Worm (Caenorhabditis elegans): Measurements from ENCODE around the gene sta-2.

Gene sta-2

DNA sequence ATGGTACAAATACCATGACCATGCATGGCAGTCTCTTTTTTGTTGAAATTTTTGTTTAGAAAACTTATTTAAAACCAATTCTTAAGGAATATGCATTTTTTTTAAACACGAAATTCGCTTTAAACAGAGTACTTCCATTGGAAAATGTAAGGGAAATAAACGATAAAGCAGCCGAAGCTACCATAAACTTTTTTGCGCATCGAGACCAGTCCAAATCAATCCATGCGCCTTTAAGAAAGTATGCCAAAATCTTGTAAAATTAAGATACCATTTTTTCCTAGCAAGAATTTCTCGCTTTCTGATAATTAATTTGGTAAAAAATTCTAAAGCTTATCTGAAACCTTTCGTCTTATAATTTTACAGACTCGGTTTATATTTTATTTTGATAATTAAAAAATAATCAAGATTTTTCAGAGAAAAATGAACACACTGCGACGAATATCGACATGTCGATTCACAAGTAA, 48.3 kb upstream of the sta-2 start, which contains the start of gene ZK287.7:
ZK287.7 (plus strand) TSS at position 414 of the 464 bp plus-strand sequence.
- TF ChIP-seq nhr-12 (tag; optimal IDR thresholded peaks at IDR 0.05) (no peak), tbx-2 (tag; optimal IDR thresholded peaks at IDR 0.05) (no peak), unc-39 (tag; optimal IDR thresholded peaks at IDR 0.05) (no peak), fkh-10 (GFP tag; optimal IDR thresholded peaks at IDR 0.05) (no peak), fos-1 (tag; optimal IDR thresholded peaks at IDR 0.05) (no peak), ceh-16 (tag; optimal IDR thresholded peaks at IDR 0.05) (no peak), zag-1 (tag; optimal IDR thresholded peaks at IDR 0.05) (no peak), ZK546.5 (tag; optimal IDR thresholded peaks at IDR 0.05) (no peak), ceh-82 (tag; optimal IDR thresholded peaks at IDR 0.05) (no peak), daf-12 (tag; optimal IDR thresholded peaks at IDR 0.05) (no peak), nhr-25 (tag; optimal IDR thresholded peaks at IDR 0.05) (no peak), fkh-2 (tag; optimal IDR thresholded peaks at IDR 0.05) (no peak), eor-1 (tag; optimal IDR thresholded peaks at IDR 0.05) (no peak), nhr-23 (tag; optimal IDR thresholded peaks at IDR 0.05) (no peak), lsy-12 (tag; optimal IDR thresholded peaks at IDR 0.05) (no peak), R02D3.7 (tag; optimal IDR thresholded peaks at IDR 0.05) (no peak), nhr-43 (tag; optimal IDR thresholded peaks at IDR 0.05; ENCODE audit: poor library complexity, severe bottlenecking) (no peak), lin-15B (tag; optimal IDR thresholded peaks at IDR 0.05) (no peak), ama-1 (optimal IDR thresholded peaks at IDR 0.05) (no peak), jun-1 (tag; optimal IDR thresholded peaks at IDR 0.05) (no peak)

DNA sequence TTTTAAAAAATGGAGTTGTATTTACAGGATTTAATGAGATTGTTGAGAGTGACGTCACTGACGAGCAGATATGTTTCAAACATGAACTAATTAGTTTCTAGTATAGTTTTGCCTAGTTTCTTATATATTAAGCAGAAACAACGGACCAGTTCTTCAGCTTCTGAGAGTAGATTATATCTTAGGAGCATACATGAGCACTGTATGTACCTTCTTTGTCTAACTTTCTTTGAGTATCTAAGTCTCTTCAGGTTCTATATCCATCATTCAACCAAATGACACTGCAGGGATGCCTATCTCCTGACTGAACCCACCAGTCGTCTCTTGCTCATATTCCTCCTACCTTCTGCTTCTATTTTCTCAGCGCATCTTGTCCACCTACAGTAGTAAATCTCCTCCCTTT, 44.3 kb upstream of the sta-2 start, which contains the start of gene her-1:
her-1 (plus strand) TSS at position 301 of the 400 bp plus-strand sequence.
- no peak for TF ChIP-seq nhr-76 (tag; optimal IDR thresholded peaks at IDR 0.05)

DNA sequence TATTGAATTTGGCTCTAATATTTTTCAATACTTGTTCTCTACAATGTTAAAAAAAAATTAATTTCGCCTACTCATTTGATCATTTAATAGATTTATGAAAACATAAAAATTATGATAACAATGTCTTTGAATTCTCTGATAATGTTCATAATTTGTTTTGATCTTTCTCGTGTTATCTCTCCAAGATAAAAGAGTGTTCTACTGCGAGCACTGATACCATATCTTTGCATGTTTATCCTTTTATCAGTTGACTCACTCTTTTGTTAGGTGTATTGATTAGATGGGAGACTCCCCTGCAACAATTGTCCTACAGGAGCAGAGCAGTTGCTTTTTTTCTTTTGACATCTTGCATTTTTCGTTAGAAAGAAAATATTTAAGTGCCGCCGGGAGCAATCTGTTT, 41.8 kb upstream of the sta-2 start:
- TF ChIP-seq elt-1 (tag; optimal IDR thresholded peaks at IDR 0.05) (no peak), pqm-1 (tag; optimal IDR thresholded peaks at IDR 0.05) (no peak), elt-2 (tag; optimal IDR thresholded peaks at IDR 0.05) (peak; percentile 15), nhr-237 (tag; optimal IDR thresholded peaks at IDR 0.05) (no peak), daf-12 (tag; optimal IDR thresholded peaks at IDR 0.05) (no peak), lin-15B (tag; optimal IDR thresholded peaks at IDR 0.05) (no peak), nhr-77 (tag; optimal IDR thresholded peaks at IDR 0.05) (no peak)

DNA sequence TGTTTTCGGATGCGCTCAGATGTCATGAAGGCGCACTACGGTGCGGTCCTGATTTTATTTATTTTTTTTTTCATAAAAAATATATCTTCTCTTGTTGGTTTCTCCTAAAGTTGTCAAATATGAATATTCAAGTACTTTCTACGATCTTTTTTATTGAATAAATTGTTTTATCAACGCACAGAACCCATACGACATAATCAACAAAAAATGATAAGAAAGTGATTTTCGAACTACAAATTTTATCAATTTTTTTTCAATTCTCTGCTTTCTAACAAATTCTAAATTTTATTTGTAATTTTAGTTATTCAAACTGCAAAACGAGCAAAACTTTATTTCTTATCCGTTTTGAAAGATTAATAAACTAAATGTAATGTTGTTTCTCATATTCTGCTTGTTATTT, 39.1 kb upstream of the sta-2 start:
- peak; percentile 32 for TF ChIP-seq pqm-1 (tag; optimal IDR thresholded peaks at IDR 0.05)
- no peak for TF ChIP-seq nhr-28 (tag; optimal IDR thresholded peaks at IDR 0.05)
- TF ChIP-seq elt-2 (tag; optimal IDR thresholded peaks at IDR 0.05), result peak; percentile 70

DNA sequence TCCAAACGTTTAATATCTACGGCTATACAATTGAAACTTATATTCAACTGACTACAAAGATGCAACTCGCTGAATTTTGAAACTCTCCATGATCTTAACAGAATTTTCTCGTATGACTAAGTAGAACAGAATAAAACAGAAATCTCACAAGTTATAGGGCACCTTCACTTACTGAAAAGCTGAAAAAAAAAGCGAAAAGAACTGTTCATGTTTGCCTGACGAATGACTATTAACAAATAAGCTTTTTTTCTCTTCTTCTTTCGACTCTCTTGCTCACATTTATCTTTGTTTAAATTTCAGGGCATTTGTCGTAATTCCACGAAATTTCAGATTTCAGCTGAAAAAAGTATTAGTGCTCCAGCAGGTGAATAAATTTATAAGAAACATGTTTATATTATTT, 38.3 kb upstream of the sta-2 start, which contains the start of gene xbx-6:
xbx-6 (plus strand) TSS at position 301 of the 400 bp plus-strand sequence.
- TF ChIP-seq eor-1 (tag; optimal IDR thresholded peaks at IDR 0.05) (no peak), ama-1 (optimal IDR thresholded peaks at IDR 0.05) (no peak), daf-12 (tag; optimal IDR thresholded peaks at IDR 0.05) (no peak), zag-1 (tag; optimal IDR thresholded peaks at IDR 0.05) (no peak), nhr-43 (tag; optimal IDR thresholded peaks at IDR 0.05; ENCODE audit: poor library complexity, severe bottlenecking) (no peak), mdl-1 (tag; optimal IDR thresholded peaks at IDR 0.05) (no peak), mml-1 (tag; optimal IDR thresholded peaks at IDR 0.05) (no peak), hmg-11 (tag; optimal IDR thresholded peaks at IDR 0.05) (no peak), fos-1 (tag; optimal IDR thresholded peaks at IDR 0.05) (no peak), snpc-4 (tag; optimal IDR thresholded peaks at IDR 0.05) (no peak), egl-5 (tag; optimal IDR thresholded peaks at IDR 0.05) (no peak), elt-3 (tag; optimal IDR thresholded peaks at IDR 0.05) (no peak)

DNA sequence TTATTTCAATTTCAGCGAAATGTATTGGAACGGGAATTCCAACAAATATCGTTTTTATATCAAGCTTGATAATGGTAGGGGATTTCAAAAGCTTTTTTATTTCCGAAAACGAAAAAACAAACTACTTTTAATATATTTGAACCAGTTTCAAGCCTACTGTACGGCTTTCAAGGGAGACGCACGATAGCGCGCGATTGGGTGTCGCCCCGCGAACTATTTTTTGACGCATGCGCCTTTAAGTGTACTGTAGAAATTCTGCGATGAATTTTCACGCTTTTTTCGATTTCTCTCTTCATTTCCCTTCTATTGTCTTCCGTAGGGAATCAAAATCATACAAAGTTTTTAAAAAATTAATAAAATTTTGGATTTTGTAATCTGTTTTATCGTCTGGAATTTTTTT, 37.5 kb upstream of the sta-2 start:
- TF ChIP-seq unc-62 (GFP tag; optimal IDR thresholded peaks at IDR 0.05), result no peak
- no peak for TF ChIP-seq lin-15B (tag; optimal IDR thresholded peaks at IDR 0.05)
